Fruit fly (Drosophila melanogaster): Measurements from ENCODE around the gene zfh1.

The zfh1 gene

dm6 chr3R:30792959-30793358 lies 27.2 kb downstream of the zfh1 start:
- no peak for TF ChIP-seq CrebB (tag; optimal IDR thresholded peaks at IDR 0.05)
- peak in 1 of 2 experiments; percentile 53 for TF ChIP-seq Dfd (GFP tag; optimal IDR thresholded peaks at IDR 0.05)
- no peak for TF ChIP-seq lilli (GFP tag; optimal IDR thresholded peaks at IDR 0.05)
- no peak for TF ChIP-seq Sin3A (optimal IDR thresholded peaks at IDR 0.05)
- no peak for TF ChIP-seq CG8089 (GFP tag; optimal IDR thresholded peaks at IDR 0.05)
- no peak for TF ChIP-seq Antp (GFP tag; optimal IDR thresholded peaks at IDR 0.05)
- no peak for TF ChIP-seq CG43689 (GFP tag; IDR thresholded peaks at IDR 0.05)
- no peak for TF ChIP-seq chinmo (GFP tag; IDR thresholded peaks at IDR 0.05; ENCODE audit: partially characterized antibody)

dm6 chr3R:30794564-30795313 lies 29.0 kb downstream of the zfh1 start:
- TF ChIP-seq zf30C (GFP tag; optimal IDR thresholded peaks at IDR 0.05) (peak; percentile 96), CG43689 (GFP tag; IDR thresholded peaks at IDR 0.05) (no peak), CG42726 (GFP tag; IDR thresholded peaks at IDR 0.05; ENCODE audit: partially characterized antibody) (no peak), Oaz (GFP tag; IDR thresholded peaks at IDR 0.05) (no peak), CG11456 (GFP tag; IDR thresholded peaks at IDR 0.05) (no peak), fru (optimal IDR thresholded peaks at IDR 0.05) (no peak), wek (GFP tag; optimal IDR thresholded peaks at IDR 0.05) (no peak), CG34224 (GFP tag; IDR thresholded peaks at IDR 0.05; ENCODE audit: partially characterized antibody) (no peak), bowl (GFP tag; IDR thresholded peaks at IDR 0.05) (0 out of 2 replicates have a peak, but pooled peaks have one; percentile 10), nom (GFP tag; optimal IDR thresholded peaks at IDR 0.05) (peak; percentile 45), Spps (tag; optimal IDR thresholded peaks at IDR 0.05) (no peak), CG10543 (GFP tag; optimal IDR thresholded peaks at IDR 0.05) (no peak), run (tag; optimal IDR thresholded peaks at IDR 0.05) (no peak), otp (GFP tag; IDR thresholded peaks at IDR 0.05) (no peak), sima (GFP tag; optimal IDR thresholded peaks at IDR 0.05) (no peak), lilli (GFP tag; optimal IDR thresholded peaks at IDR 0.05) (no peak), CG9437 (GFP tag; optimal IDR thresholded peaks at IDR 0.05) (no peak), CG17359 (tag; optimal IDR thresholded peaks at IDR 0.05) (no peak), cwo (GFP tag; optimal IDR thresholded peaks at IDR 0.05) (no peak), Opbp (GFP tag; IDR thresholded peaks at IDR 0.05; ENCODE audit: partially characterized antibody) (peak; percentile 33; the same call in 1 of the 3 replicates), CG18764 (GFP tag; optimal IDR thresholded peaks at IDR 0.05) (no peak), nmo (GFP tag; optimal IDR thresholded peaks at IDR 0.05) (no peak), CG7556 (GFP tag; optimal IDR thresholded peaks at IDR 0.05) (no peak), ttk (GFP tag; IDR thresholded peaks at IDR 0.05) (no peak), NC2α (GFP tag; optimal IDR thresholded peaks at IDR 0.05) (no peak), jumu (GFP tag; optimal IDR thresholded peaks at IDR 0.05) (no peak), Dad (GFP tag; optimal IDR thresholded peaks at IDR 0.05) (no peak), CG8924 (tag; optimal IDR thresholded peaks at IDR 0.05) (no peak), sna (GFP tag; IDR thresholded peaks at IDR 0.05; ENCODE audit: partially characterized antibody) (no peak), CG33557 (GFP tag; optimal IDR thresholded peaks at IDR 0.05) (no peak), gt (GFP tag; IDR thresholded peaks at IDR 0.05) (no peak), shn (GFP tag; optimal IDR thresholded peaks at IDR 0.05) (no peak), aop (GFP tag; IDR thresholded peaks at IDR 0.05) (peak; percentile 59), kay (GFP tag; optimal IDR thresholded peaks at IDR 0.05) (no peak), CHES-1-like (GFP tag; optimal IDR thresholded peaks at IDR 0.05) (no peak), CG15073 (GFP tag; optimal IDR thresholded peaks at IDR 0.05) (no peak), CG9876 (GFP tag; optimal IDR thresholded peaks at IDR 0.05) (no peak), eyg (GFP tag; optimal IDR thresholded peaks at IDR 0.05) (no peak), HLHmδ (GFP tag; optimal IDR thresholded peaks at IDR 0.05) (no peak), CG17612 (GFP tag; IDR thresholded peaks at IDR 0.05) (no peak), CG11085 (GFP tag; IDR thresholded peaks at IDR 0.05) (no peak), CG5180 (GFP tag; optimal IDR thresholded peaks at IDR 0.05) (no peak), YL-1 (GFP tag; optimal IDR thresholded peaks at IDR 0.05) (no peak)
